Worm (Caenorhabditis elegans) whole organism, L1 larva: Measurements from ENCODE around the gene F43E12.1.

Source experiments
- C34B4.2 ChIP-seq: sonication (generic microtip); optimal IDR thresholded peaks from 2 replicates; lab custom pipeline; 2017; ENCODE audit warnings: mild to moderate bottlenecking, missing genetic modification characterization, missing compliant biosample characterization
- F16B12.6 ChIP-seq: fragments of 150-350 bp; optimal IDR thresholded peaks from 2 replicates; lab custom pipeline; 2014; ENCODE audit warnings: missing biosample characterization, missing genetic modification characterization
- alr-1 ChIP-seq: fragments of 200-800 bp; sonication (Bioruptor generic); optimal IDR thresholded peaks from 2 replicates; lab custom pipeline; 2018; ENCODE audit warnings: borderline replicate concordance, mild to moderate bottlenecking, missing genetic modification characterization, missing compliant biosample characterization
- ceh-88 ChIP-seq: fragments of 200-800 bp; sonication (Bioruptor generic); IDR thresholded peaks from 2 replicates; pipeline ENCODE4 v1.3.6; 2022; ENCODE audit warnings: missing genetic modification characterization, missing compliant biosample characterization
- ces-1 ChIP-seq: fragments of 150-350 bp; optimal IDR thresholded peaks from 2 replicates; lab custom pipeline; 2014; ENCODE audit warnings: missing biosample characterization, missing genetic modification reagents, missing genetic modification characterization
- dsc-1 ChIP-seq: sonication (generic microtip); optimal IDR thresholded peaks from 2 replicates; lab custom pipeline; 2016; ENCODE audit warnings: mild to moderate bottlenecking, missing genetic modification characterization, missing compliant biosample characterization
- efl-1 ChIP-seq, 4 experiments: fragments of 150-350 bp; optimal IDR thresholded peaks in 3 of 4; peaks in 1 of 4; 1 replicate in 1 of 4; 2 replicates in 3 of 4; lab custom pipeline; 2014; ENCODE audit warnings: missing biosample characterization in 2 of 4, missing genetic modification characterization in 2 of 4, missing genetic modification reagents in 2 of 4
- elt-2 ChIP-seq: sonication (generic microtip); optimal IDR thresholded peaks from 2 replicates; lab custom pipeline; 2016; ENCODE audit warnings: missing genetic modification characterization, mild to moderate bottlenecking, inconsistent platforms, missing compliant biosample characterization, missing genetic modification reagents
- elt-3 ChIP-seq, 6 experiments: fragments of 150-350 bp in 1 of 6; sonication (generic microtip); optimal IDR thresholded peaks; 2 replicates each; lab custom pipeline; 2017 to 2018; ENCODE audit warnings: missing biosample characterization in 6 of 6, missing genetic modification characterization in 6 of 6, inconsistent platforms in 1 of 6
- hlh-17 ChIP-seq: fragments of 200-800 bp; sonication (Bioruptor generic); optimal IDR thresholded peaks from 2 replicates; lab custom pipeline; 2018; ENCODE audit warnings: missing genetic modification characterization, mild to moderate bottlenecking, missing compliant biosample characterization, moderate library complexity, borderline replicate concordance
- isw-1 ChIP-seq: fragments of 200-800 bp; sonication (Bioruptor generic); IDR thresholded peaks from 2 replicates; pipeline ENCODE4 v1.3.6; 2022; ENCODE audit warnings: missing genetic modification characterization, missing compliant biosample characterization
- lin-14 ChIP-seq: fragments of 200-800 bp; sonication (Bioruptor generic); optimal IDR thresholded peaks from 2 replicates; lab custom pipeline; 2018; ENCODE audit warnings: mild to moderate bottlenecking, missing genetic modification characterization, moderate library complexity, missing compliant biosample characterization
- lin-15B ChIP-seq: fragments of 150-350 bp; sonication (generic microtip); optimal IDR thresholded peaks from 3 replicates; lab custom pipeline; 2014; ENCODE audit warnings: missing biosample characterization, missing genetic modification characterization
- lin-35 ChIP-seq, 2 experiments: fragments of 150-350 bp; optimal IDR thresholded peaks; 2 replicates each; lab custom pipeline; 2014; ENCODE audit warnings: missing biosample characterization in 2 of 2, missing genetic modification characterization in 2 of 2, missing genetic modification reagents in 2 of 2
- lsy-2 ChIP-seq, 2 experiments: fragments of 150-350 bp; optimal IDR thresholded peaks; 2 replicates each; lab custom pipeline; 2014; ENCODE audit warnings: missing biosample characterization in 2 of 2, missing genetic modification characterization in 2 of 2
- mef-2 ChIP-seq: fragments of 150-350 bp; optimal IDR thresholded peaks from 2 replicates; lab custom pipeline; 2014; ENCODE audit warnings: missing biosample characterization, missing genetic modification characterization
- nhr-11 ChIP-seq: fragments of 150-350 bp; optimal IDR thresholded peaks from 2 replicates; lab custom pipeline; 2014; ENCODE audit warnings: missing biosample characterization, missing genetic modification characterization
- nhr-20 ChIP-seq: sonication (generic microtip); optimal IDR thresholded peaks from 2 replicates; lab custom pipeline; 2016; ENCODE audit warnings: mild to moderate bottlenecking, missing genetic modification characterization, missing compliant biosample characterization
- nhr-76 ChIP-seq: sonication (generic microtip); optimal IDR thresholded peaks from 2 replicates; lab custom pipeline; 2017; ENCODE audit warnings: missing biosample characterization, missing genetic modification characterization
- nhr-84 ChIP-seq: sonication (generic microtip); optimal IDR thresholded peaks from 2 replicates; lab custom pipeline; 2017; ENCODE audit warnings: missing biosample characterization, missing genetic modification characterization
- nhr-85 ChIP-seq: sonication (generic microtip); peaks from one replicate; lab custom pipeline; 2016; ENCODE audit warnings: missing genetic modification characterization, inconsistent platforms, missing compliant biosample characterization
- pax-3 ChIP-seq: fragments of 200-800 bp; sonication (Bioruptor generic); optimal IDR thresholded peaks from 2 replicates; lab custom pipeline; 2018; ENCODE audit warnings: mild to moderate bottlenecking, missing genetic modification characterization, moderate library complexity, missing compliant biosample characterization
- skn-1 ChIP-seq: fragments of 150-350 bp; optimal IDR thresholded peaks from 2 replicates; lab custom pipeline; 2014; ENCODE audit warnings: missing biosample characterization, missing genetic modification characterization
- snu-23 ChIP-seq: sonication (generic microtip); optimal IDR thresholded peaks from 2 replicates; lab custom pipeline; 2016; ENCODE audit warnings: missing genetic modification characterization, missing compliant biosample characterization
- tlp-1 ChIP-seq: fragments of 150-350 bp; optimal IDR thresholded peaks from 2 replicates; lab custom pipeline; 2014; ENCODE audit warnings: missing biosample characterization, missing genetic modification characterization
- unc-98 ChIP-seq: fragments of 200-800 bp; sonication (Bioruptor generic); IDR thresholded peaks from 2 replicates; pipeline ENCODE4 v1.3.6; 2022; ENCODE audit warnings: missing genetic modification characterization, missing compliant biosample characterization
- vab-15 ChIP-seq: sonication (generic microtip); optimal IDR thresholded peaks from 2 replicates; lab custom pipeline; 2017; ENCODE audit warnings: missing genotype, mild to moderate bottlenecking, missing genetic modification characterization, missing compliant biosample characterization
- xbp-1 ChIP-seq: sonication (generic microtip); optimal IDR thresholded peaks from 2 replicates; lab custom pipeline; 2016; ENCODE audit warnings: missing genetic modification characterization, missing compliant biosample characterization
- ztf-4 ChIP-seq: fragments of 150-350 bp; optimal IDR thresholded peaks from 2 replicates; lab custom pipeline; 2014; ENCODE audit warnings: missing biosample characterization, missing genetic modification characterization

The F43E12.1 gene

ce11 chrX:7140682-7141254, 36.7 kb upstream of the F43E12.1 start:
- no peak for TF ChIP-seq ztf-4
- TF ChIP-seq elt-2 (tag; lab: Kevin White, UChicago): peak; percentile 8

- TF ChIP-seq isw-1 (GFP tag; lab: Robert Waterston, UW) (no peak), lsy-2 (tag; optimal IDR thresholded peaks at IDR 0.05; lab: Kevin White, UChicago) (no peak), lin-35 (GFP tag; optimal IDR thresholded peaks at IDR 0.05; lab: Kevin White, UChicago) (peak in 1 of 2 experiments; percentile 26), nhr-85 (tag; lab: Kevin White, UChicago) (peak; percentile 76), snu-23 (peak; percentile 39), C34B4.2 (tag; lab: Kevin White, UChicago) (no peak), pax-3 (no peak), hlh-17 (GFP tag; lab: Kevin White, UChicago) (no peak), lin-15B (no peak), tlp-1 (tag; lab: Kevin White, UChicago) (no peak), skn-1 (tag; lab: Kevin White, UChicago) (peak; percentile 62), ces-1 (GFP tag; lab: Kevin White, UChicago) (no peak), mef-2 (tag; lab: Kevin White, UChicago) (no peak), nhr-84 (no peak), elt-3 (tag; optimal IDR thresholded peaks at IDR 0.05; lab: Kevin White, UChicago) (peak in 3 of 6 experiments; percentile 14 to 57 (median 45)), alr-1 (tag; lab: Kevin White, UChicago) (no peak), nhr-11 (tag; lab: Kevin White, UChicago) (no peak), unc-98 (GFP tag; lab: Robert Waterston, UW) (no peak), lin-14 (GFP tag; lab: Kevin White, UChicago) (peak; percentile 71), nhr-20 (tag; lab: Kevin White, UChicago) (peak; percentile 47), efl-1 (optimal IDR thresholded peaks at IDR 0.05; lab: Kevin White, UChicago) (no peak), efl-1 (GFP tag; optimal IDR thresholded peaks at IDR 0.05 in 1 of 2; lab: Kevin White, UChicago) (peak in 1 of 2 experiments; percentile 54)
Measured at ce11 chrX:7143515-7143914, 33.9 kb upstream of the F43E12.1 start, which contains the start of gene alh-10. Gene alh-10, minus strand, starts transcription at chrX:7143641.

ce11 chrX:7149670-7150069, 27.8 kb upstream of the F43E12.1 start:
- TF ChIP-seq efl-1 (optimal IDR thresholded peaks at IDR 0.05; lab: Kevin White, UChicago): no peak
- peak in 1 of 2 experiments; percentile 70 for TF ChIP-seq efl-1 (GFP tag; optimal IDR thresholded peaks at IDR 0.05 in 1 of 2; lab: Kevin White, UChicago)
- TF ChIP-seq ceh-88 (GFP tag; lab: Robert Waterston, UW): no peak

- TF ChIP-seq tlp-1 (tag; lab: Kevin White, UChicago) (no peak), dsc-1 (peak; percentile 4)
- TF ChIP-seq, all 84 proteins: peak for 1
Measured at ce11 chrX:7151189-7151857, 26.1 kb upstream of the F43E12.1 start, which contains the start of gene lam-2. Gene lam-2, minus strand, starts transcription at chrX:7151239.

ce11 chrX:7151976-7152528, 25.4 kb upstream of the F43E12.1 start:
- TF ChIP-seq snu-23: no peak
- no peak for TF ChIP-seq alr-1 (tag; lab: Kevin White, UChicago)
- TF ChIP-seq F16B12.6: no peak
- no peak for TF ChIP-seq mef-2 (tag; lab: Kevin White, UChicago)
- TF ChIP-seq efl-1 (optimal IDR thresholded peaks at IDR 0.05; lab: Kevin White, UChicago): no peak
- peak in 1 of 2 experiments; percentile 87 for TF ChIP-seq efl-1 (GFP tag; optimal IDR thresholded peaks at IDR 0.05 in 1 of 2; lab: Kevin White, UChicago)
- no peak for TF ChIP-seq vab-15 (tag; lab: Kevin White, UChicago)
- no peak for TF ChIP-seq skn-1 (tag; lab: Kevin White, UChicago)
- TF ChIP-seq nhr-76 (tag; lab: Kevin White, UChicago): no peak
- no peak for TF ChIP-seq xbp-1 (tag; lab: Kevin White, UChicago)
- TF ChIP-seq, all 84 proteins: peak for 1
